Fruit fly (Drosophila melanogaster) whole organism, pupa: ENCODE measurements around the gene CG13926.

Experiments used
- CG10348 ChIP-seq: fragments of 200-800 bp; sonication (Bioruptor generic); IDR thresholded peaks from 2 replicates; pipeline ENCODE4 v1.3.6; 2022; ENCODE audit warnings: missing biosample characterization, missing genetic modification characterization
- CG12605 ChIP-seq: fragments of 200-800 bp; sonication (Bioruptor generic); IDR thresholded peaks from 2 replicates; pipeline ENCODE4 v1.3.6; 2022; ENCODE audit warnings: missing biosample characterization, missing genetic modification characterization
- CG14655 ChIP-seq: fragments of 200-800 bp; sonication (Bioruptor generic); optimal IDR thresholded peaks from 3 replicates; lab custom pipeline; 2017; ENCODE audit warnings: mild to moderate bottlenecking, missing biosample characterization, missing genetic modification reagents, missing genetic modification characterization
- CG34367 ChIP-seq: fragments of 200-800 bp; sonication (Bioruptor generic); optimal IDR thresholded peaks from 2 replicates; lab custom pipeline; 2018; ENCODE audit warnings: missing biosample characterization, mild to moderate bottlenecking, missing genetic modification characterization
- CG4496 ChIP-seq: fragments of 200-800 bp; sonication (Bioruptor generic); IDR thresholded peaks from 3 replicates; pipeline ENCODE4 v1.3.6; 2022; ENCODE audit warnings: missing biosample characterization, missing genetic modification characterization
- D1 ChIP-seq: fragments of 200-800 bp; sonication (Bioruptor generic); optimal IDR thresholded peaks from 2 replicates; lab custom pipeline; 2018; ENCODE audit warnings: missing biosample characterization, mild to moderate bottlenecking, missing genetic modification characterization, moderate library complexity
- Ets98B ChIP-seq: fragments of 200-800 bp; sonication (Bioruptor generic); IDR thresholded peaks from 2 replicates; pipeline ENCODE4 v1.3.6; 2022; ENCODE audit warnings: missing biosample characterization, missing genetic modification characterization
- Pif1A ChIP-seq: fragments of 200-800 bp; sonication (Bioruptor generic); optimal IDR thresholded peaks from 3 replicates; lab custom pipeline; 2016; ENCODE audit warnings: missing biosample characterization, missing genetic modification characterization
- gl ChIP-seq: fragments of 200-800 bp; sonication (Bioruptor generic); optimal IDR thresholded peaks from 2 replicates; lab custom pipeline; 2018; ENCODE audit warnings: missing biosample characterization, mild to moderate bottlenecking, missing genetic modification characterization
- rn ChIP-seq: fragments of 200-800 bp; sonication (Bioruptor generic); IDR thresholded peaks from 2 replicates; pipeline ENCODE4 v1.3.6; 2022; ENCODE audit warnings: missing biosample characterization, missing genetic modification characterization

DNA sequence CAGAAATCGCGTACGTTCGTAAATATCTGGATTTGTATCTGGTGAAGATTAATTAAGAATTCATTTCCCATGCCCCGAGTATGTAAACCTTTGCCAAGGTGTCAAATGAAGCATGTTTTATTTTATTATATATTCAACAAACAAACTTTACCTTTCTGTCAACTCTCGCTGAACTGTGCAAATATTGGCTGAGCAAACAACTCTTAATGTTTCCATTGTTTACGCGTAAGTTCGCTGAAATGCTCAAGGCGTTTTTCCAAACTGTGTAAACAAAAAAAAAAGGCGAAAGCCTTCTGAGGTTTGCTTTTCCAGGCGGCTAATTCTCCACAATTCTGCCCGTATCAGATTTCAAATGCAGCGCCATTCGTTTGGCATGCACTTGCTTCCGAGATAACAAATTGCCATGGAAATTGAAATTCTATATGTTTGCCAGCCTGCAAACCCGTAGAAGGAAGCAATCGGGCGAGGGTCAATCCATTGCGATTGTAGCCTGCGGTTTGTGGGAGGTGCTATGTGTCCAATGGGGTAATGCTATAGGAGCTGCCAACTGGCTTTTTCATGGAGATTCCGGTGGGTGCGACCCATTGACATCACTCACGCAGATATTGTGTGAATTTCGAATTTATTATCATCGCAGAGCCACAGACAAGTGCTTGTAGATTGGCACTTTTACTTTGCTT, 26.1 kb downstream of the CG13926 start:
- TF ChIP-seq Pif1A (GFP tag; lab: Kevin White, UChicago): peak; percentile 88
- peak; percentile 89 for TF ChIP-seq gl (tag; lab: Kevin White, UChicago)
- peak; percentile 85 for TF ChIP-seq CG4496 (GFP tag; lab: Robert Waterston, UW)
- TF ChIP-seq rn (GFP tag; lab: Robert Waterston, UW): no peak
- no peak for TF ChIP-seq CG10348 (GFP tag; lab: Robert Waterston, UW)
- peak; percentile 74 for TF ChIP-seq CG34367
- TF ChIP-seq CG14655 (GFP tag; lab: Kevin White, UChicago): peak; percentile 41
- no peak for TF ChIP-seq D1 (tag; lab: Kevin White, UChicago)
- peak; percentile 42; the same call in 1 of the 2 replicates for TF ChIP-seq Ets98B (GFP tag; lab: Robert Waterston, UW)
- TF ChIP-seq CG12605 (GFP tag; lab: Robert Waterston, UW): no peak
